Fruit fly (Drosophila melanogaster) whole organism, embryonic: ENCODE data around the gene CG14424.

Source experiments
- BEAF-32 ChIP-seq: fragments of 200-800 bp; sonication (Bioruptor generic); optimal IDR thresholded peaks from 3 replicates; lab custom pipeline; 2017; ENCODE audit warnings: missing biosample characterization, missing genetic modification characterization, mild to moderate bottlenecking, moderate library complexity, missing genetic modification reagents
- CG10462 ChIP-seq: fragments of 200-800 bp; sonication (Bioruptor generic); optimal IDR thresholded peaks from 2 replicates; lab custom pipeline; 2016; ENCODE audit warnings: missing biosample characterization, missing genetic modification characterization
- CG11695 ChIP-seq: fragments of 200-800 bp; sonication (Bioruptor generic); IDR thresholded peaks from 3 replicates; pipeline ENCODE4 v1.3.6; 2022; ENCODE audit warnings: missing biosample characterization, missing genetic modification characterization
- CG12659 ChIP-seq: fragments of 200-800 bp; sonication (Bioruptor generic); optimal IDR thresholded peaks from 3 replicates; lab custom pipeline; 2017; ENCODE audit warnings: mild to moderate bottlenecking, missing biosample characterization, missing genetic modification reagents, missing genetic modification characterization
- CG13287 ChIP-seq: fragments of 200-800 bp; sonication (Bioruptor generic); IDR thresholded peaks from 2 replicates; pipeline ENCODE4 v1.3.6; 2022; ENCODE audit warnings: missing biosample characterization, missing genetic modification characterization; ENCODE audit not compliant: partially characterized antibody
- CG13624 ChIP-seq: fragments of 200-800 bp; sonication (Bioruptor generic); optimal IDR thresholded peaks from 2 replicates; lab custom pipeline; 2016; ENCODE audit warnings: missing biosample characterization, missing genetic modification characterization
- CG14860 ChIP-seq: fragments of 200-800 bp; sonication (Bioruptor generic); IDR thresholded peaks from 3 replicates; pipeline ENCODE4 v1.3.6; 2022; ENCODE audit warnings: missing biosample characterization, missing genetic modification characterization; ENCODE audit not compliant: partially characterized antibody
- CG15073 ChIP-seq: fragments of 200-800 bp; sonication (Bioruptor generic); optimal IDR thresholded peaks from 2 replicates; lab custom pipeline; 2016; ENCODE audit warnings: missing biosample characterization, missing genetic modification characterization
- CG1603 ChIP-seq: fragments of 200-800 bp; sonication (Bioruptor generic); optimal IDR thresholded peaks from 2 replicates; lab custom pipeline; 2019; ENCODE audit warnings: missing biosample characterization, mild to moderate bottlenecking, missing genetic modification characterization, moderate library complexity
- CG17829 ChIP-seq: fragments of 200-800 bp; optimal IDR thresholded peaks from 2 replicates; lab custom pipeline; 2019; ENCODE audit warnings: missing biosample characterization, mild to moderate bottlenecking, missing genetic modification characterization, moderate library complexity
- CG1792 ChIP-seq: fragments of 200-800 bp; sonication (Bioruptor generic); optimal IDR thresholded peaks from 2 replicates; lab custom pipeline; 2016; ENCODE audit warnings: missing biosample characterization, missing genetic modification characterization
- CG31388 ChIP-seq: fragments of 200-800 bp; sonication (Bioruptor generic); optimal IDR thresholded peaks from 2 replicates; lab custom pipeline; 2016; ENCODE audit warnings: missing biosample characterization, missing genetic modification characterization
- CG34224 ChIP-seq: fragments of 200-800 bp; sonication (Bioruptor generic); IDR thresholded peaks from 3 replicates; pipeline ENCODE4 v1.3.6; 2022; ENCODE audit warnings: missing biosample characterization, missing genetic modification characterization; ENCODE audit not compliant: partially characterized antibody
- CG6254 ChIP-seq: fragments of 200-800 bp; sonication (Bioruptor generic); optimal IDR thresholded peaks from 3 replicates; lab custom pipeline; 2017; ENCODE audit warnings: mild to moderate bottlenecking, missing biosample characterization, missing genetic modification reagents, missing genetic modification characterization
- CG6683 ChIP-seq: fragments of 200-800 bp; sonication (Bioruptor generic); optimal IDR thresholded peaks from 2 replicates; lab custom pipeline; 2017; ENCODE audit warnings: missing biosample characterization, mild to moderate bottlenecking, missing genetic modification characterization, missing genetic modification reagents
- CG6765 ChIP-seq: fragments of 200-800 bp; sonication (Bioruptor generic); optimal IDR thresholded peaks from 3 replicates; lab custom pipeline; 2017; ENCODE audit warnings: missing biosample characterization, mild to moderate bottlenecking, missing genetic modification characterization
- CG7357 ChIP-seq: fragments of 200-800 bp; sonication (Bioruptor generic); IDR thresholded peaks from 3 replicates; pipeline ENCODE4 v1.3.6; 2022; ENCODE audit warnings: missing biosample characterization, missing genetic modification characterization
- CG8944 ChIP-seq: fragments of 200-800 bp; sonication (Bioruptor generic); optimal IDR thresholded peaks from 3 replicates; lab custom pipeline; 2016; ENCODE audit warnings: missing biosample characterization, missing genetic modification characterization
- Camta ChIP-seq: fragments of 200-800 bp; sonication (Bioruptor generic); optimal IDR thresholded peaks from 2 replicates; lab custom pipeline; 2016; ENCODE audit warnings: missing biosample characterization, missing genetic modification characterization
- D ChIP-seq, 2 experiments: fragments of 200-800 bp in 1 of 2; fragments of >200 bp in 1 of 2; sonication (Bioruptor generic) in 1 of 2; optimal IDR thresholded peaks; 2 replicates in 1 of 2; 3 replicates in 1 of 2; lab custom pipeline; 2017; ENCODE audit warnings: mild to moderate bottlenecking in 1 of 2, missing biosample characterization in 1 of 2, missing genetic modification characterization in 1 of 2, missing genetic modification reagents in 1 of 2
- Dek ChIP-seq: fragments of 200-800 bp; sonication (Bioruptor generic); optimal IDR thresholded peaks from 3 replicates; lab custom pipeline; 2019; ENCODE audit warnings: missing biosample characterization, mild to moderate bottlenecking, missing genetic modification characterization, moderate library complexity
- Dip2 ChIP-seq: fragments of 200-800 bp; sonication (Bioruptor generic); IDR thresholded peaks from 2 replicates; pipeline ENCODE4 v1.3.6; 2022; ENCODE audit warnings: missing biosample characterization, missing genetic modification characterization
- Dll ChIP-seq: fragments of 200-800 bp; sonication (Bioruptor generic); IDR thresholded peaks from 4 replicates; pipeline ENCODE4 v1.3.6; 2022; ENCODE audit warnings: missing biosample characterization, missing genetic modification characterization; ENCODE audit not compliant: partially characterized antibody
- Doc2 ChIP-seq: fragments of 200-800 bp; sonication (Bioruptor generic); IDR thresholded peaks from 2 replicates; pipeline ENCODE4 v1.3.6; 2022; ENCODE audit warnings: missing biosample characterization, missing genetic modification characterization
- Dref ChIP-seq: fragments of 200-800 bp; sonication (Bioruptor generic); IDR thresholded peaks from 2 replicates; pipeline ENCODE4 v1.3.6; 2022; ENCODE audit warnings: missing biosample characterization, missing genetic modification characterization
- Ets97D ChIP-seq: fragments of 200-800 bp; sonication (Bioruptor generic); optimal IDR thresholded peaks from 3 replicates; lab custom pipeline; 2016; ENCODE audit warnings: missing biosample characterization, missing genetic modification characterization
- Hey ChIP-seq: fragments of 200-800 bp; sonication (Bioruptor generic); optimal IDR thresholded peaks from 3 replicates; lab custom pipeline; 2018; ENCODE audit warnings: missing biosample characterization, mild to moderate bottlenecking, missing genetic modification characterization
- HmgD ChIP-seq: fragments of 200-800 bp; sonication (Bioruptor generic); optimal IDR thresholded peaks from 3 replicates; lab custom pipeline; 2016; ENCODE audit warnings: missing biosample characterization, missing genetic modification characterization
- Med ChIP-seq: fragments of 200-800 bp; sonication (Bioruptor generic); peaks from one replicate; lab custom pipeline; 2016; ENCODE audit warnings: missing biosample characterization, missing genetic modification characterization, mild to moderate bottlenecking, inconsistent platforms, moderate library complexity
- Oaz ChIP-seq: fragments of 200-800 bp; sonication (Bioruptor generic); IDR thresholded peaks from 2 replicates; pipeline ENCODE4 v1.3.6; 2022; ENCODE audit warnings: missing biosample characterization, missing genetic modification characterization
- Sox102F ChIP-seq: fragments of 200-800 bp; sonication (Bioruptor generic); optimal IDR thresholded peaks from 2 replicates; lab custom pipeline; 2018; ENCODE audit warnings: missing biosample characterization, mild to moderate bottlenecking, missing genetic modification characterization, moderate library complexity
- Tbp ChIP-seq: fragments of >200 bp; optimal IDR thresholded peaks from 2 replicates; lab custom pipeline; 2018; ENCODE audit warnings: missing biosample characterization, missing genetic modification characterization
- ase ChIP-seq: fragments of 200-800 bp; sonication (Bioruptor generic); IDR thresholded peaks from 3 replicates; pipeline ENCODE4 v1.3.6; 2022; ENCODE audit warnings: missing biosample characterization, missing genetic modification characterization
- ato ChIP-seq: fragments of 200-800 bp; sonication (Bioruptor generic); IDR thresholded peaks from 2 replicates; pipeline ENCODE4 v1.3.6; 2022; ENCODE audit warnings: missing biosample characterization, missing genetic modification characterization; ENCODE audit not compliant: partially characterized antibody
- bowl ChIP-seq: fragments of 200-800 bp; sonication (Bioruptor generic); IDR thresholded peaks from 2 replicates; pipeline ENCODE4 v1.3.6; 2022; ENCODE audit warnings: missing biosample characterization, missing genetic modification characterization
- cg ChIP-seq: fragments of 200-800 bp; sonication (Bioruptor generic); optimal IDR thresholded peaks from 3 replicates; lab custom pipeline; 2019; ENCODE audit warnings: missing biosample characterization, mild to moderate bottlenecking, missing genetic modification characterization, moderate library complexity
- dm ChIP-seq: fragments of 200-800 bp; sonication (Bioruptor generic); optimal IDR thresholded peaks from 3 replicates; lab custom pipeline; 2016; ENCODE audit warnings: missing biosample characterization, missing genetic modification characterization
- gfzf ChIP-seq: fragments of 200-800 bp; sonication (Bioruptor generic); optimal IDR thresholded peaks from 2 replicates; lab custom pipeline; 2016; ENCODE audit warnings: missing biosample characterization, mild to moderate bottlenecking, missing genetic modification characterization, moderate library complexity
- gsb ChIP-seq: fragments of 200-800 bp; sonication (Bioruptor generic); IDR thresholded peaks from 2 replicates; pipeline ENCODE4 v1.3.6; 2022; ENCODE audit warnings: missing biosample characterization, missing genetic modification characterization
- hkb ChIP-seq, 2 experiments: fragments of 200-800 bp in 1 of 2; fragments of >200 bp in 1 of 2; sonication (Bioruptor generic) in 1 of 2; IDR thresholded peaks in 1 of 2; optimal IDR thresholded peaks in 1 of 2; 2 replicates each; pipeline versions ENCODE4 v1.3.6 to Lab custom; 2017 to 2022; ENCODE audit warnings: missing biosample characterization in 1 of 2, missing genetic modification characterization in 1 of 2
- jigr1 ChIP-seq: fragments of 200-800 bp; sonication (Bioruptor generic); IDR thresholded peaks from 3 replicates; pipeline ENCODE4 v1.3.6; 2022; ENCODE audit warnings: missing biosample characterization, missing genetic modification characterization
- kah ChIP-seq: fragments of 200-800 bp; sonication (Bioruptor generic); optimal IDR thresholded peaks from 2 replicates; lab custom pipeline; 2018; ENCODE audit warnings: missing biosample characterization, mild to moderate bottlenecking, missing genetic modification characterization
- knrl ChIP-seq: fragments of 200-800 bp; sonication (Bioruptor generic); IDR thresholded peaks from 3 replicates; pipeline ENCODE4 v1.3.6; 2022; ENCODE audit warnings: missing biosample characterization, missing genetic modification characterization; ENCODE audit not compliant: partially characterized antibody
- lola ChIP-seq, 3 experiments: fragments of >200 bp in 2 of 3; fragments of 200-800 bp in 1 of 3; sonication (Bioruptor generic) in 1 of 3; optimal IDR thresholded peaks; 2 replicates each; lab custom pipeline; 2017 to 2019; ENCODE audit warnings: missing biosample characterization in 3 of 3, missing genetic modification characterization in 3 of 3, mild to moderate bottlenecking in 1 of 3, moderate library complexity in 1 of 3
- pb ChIP-seq: fragments of 200-800 bp; sonication (Bioruptor generic); optimal IDR thresholded peaks from 3 replicates; lab custom pipeline; 2016; ENCODE audit warnings: missing biosample characterization, missing genetic modification characterization
- pita ChIP-seq: fragments of 200-800 bp; sonication (Bioruptor generic); optimal IDR thresholded peaks from 2 replicates; lab custom pipeline; 2017; ENCODE audit warnings: missing biosample characterization, mild to moderate bottlenecking, missing genetic modification characterization
- sna ChIP-seq: fragments of 200-800 bp; sonication (Bioruptor generic); IDR thresholded peaks from 2 replicates; pipeline ENCODE4 v1.3.6; 2022; ENCODE audit warnings: missing biosample characterization, missing genetic modification characterization; ENCODE audit not compliant: partially characterized antibody
- tio ChIP-seq: fragments of 200-800 bp; sonication (Bioruptor generic); optimal IDR thresholded peaks from 2 replicates; lab custom pipeline; 2017; ENCODE audit warnings: missing biosample characterization, missing genetic modification characterization, inconsistent platforms
- tx ChIP-seq: fragments of 200-800 bp; sonication (Bioruptor generic); optimal IDR thresholded peaks from 2 replicates; lab custom pipeline; 2016; ENCODE audit warnings: missing biosample characterization, missing genetic modification characterization
- zen2 ChIP-seq: fragments of 200-800 bp; sonication (Bioruptor generic); IDR thresholded peaks from 3 replicates; pipeline ENCODE4 v1.3.6; 2022; ENCODE audit warnings: missing biosample characterization, missing genetic modification characterization; ENCODE audit not compliant: partially characterized antibody

Gene CG14424

dm6 chrX:2951637-2952036, 24.6 kb upstream of the CG14424 start (continued):
- no peak for TF ChIP-seq pita (GFP tag; lab: Kevin White, UChicago)
- TF ChIP-seq tio (GFP tag; lab: Kevin White, UChicago) = no peak
- TF ChIP-seq CG8944 (GFP tag; lab: Kevin White, UChicago) = no peak
- no peak for TF ChIP-seq cg (GFP tag; lab: Kevin White, UChicago)
- no peak for TF ChIP-seq gsb
- TF ChIP-seq CG6683 = no peak
- TF ChIP-seq Camta (GFP tag; lab: Kevin White, UChicago) = no peak
- TF ChIP-seq jigr1 = no peak
- TF ChIP-seq CG6254 (GFP tag; lab: Kevin White, UChicago) = no peak
- TF ChIP-seq CG12659 (GFP tag; lab: Kevin White, UChicago) = peak; percentile 17
- TF ChIP-seq CG17829 (tag; lab: Kevin White, UChicago) = peak; percentile 22
- TF ChIP-seq bowl = no peak
- no peak for TF ChIP-seq CG15073 (GFP tag; lab: Kevin White, UChicago)
- TF ChIP-seq CG11695 = no peak
- no peak for TF ChIP-seq Dek (tag; lab: Kevin White, UChicago)
- TF ChIP-seq tx = no peak
- no peak for TF ChIP-seq hkb (optimal IDR thresholded peaks at IDR 0.05; lab: Kevin White, UChicago)
- no peak for TF ChIP-seq hkb (GFP tag; IDR thresholded peaks at IDR 0.05; lab: Robert Waterston, UW)
- TF ChIP-seq CG14860 (GFP tag; lab: Robert Waterston, UW) = no peak
- no peak for TF ChIP-seq dm (GFP tag; lab: Kevin White, UChicago)
- no peak for TF ChIP-seq Doc2 (GFP tag; lab: Robert Waterston, UW)
- TF ChIP-seq CG13624 (GFP tag; lab: Kevin White, UChicago) = no peak
- TF ChIP-seq Tbp = no peak
- TF ChIP-seq CG6765 (GFP tag; lab: Kevin White, UChicago) = no peak
- TF ChIP-seq, all 482 proteins: peak for 71

- no peak for TF ChIP-seq Sox102F (GFP tag; lab: Kevin White, UChicago)
- TF ChIP-seq CG7357 (GFP tag; lab: Robert Waterston, UW) = no peak
- peak; percentile 73 for TF ChIP-seq Dll (GFP tag; lab: Robert Waterston, UW)
- peak; percentile 3 for TF ChIP-seq Ets97D (GFP tag; lab: Kevin White, UChicago)
- no peak for TF ChIP-seq ase (GFP tag; lab: Robert Waterston, UW)
- TF ChIP-seq CG13287 (GFP tag; lab: Robert Waterston, UW) = peak; percentile 83
- TF ChIP-seq CG1603 (tag; lab: Kevin White, UChicago) = no peak
- TF ChIP-seq D (optimal IDR thresholded peaks at IDR 0.05; lab: Kevin White, UChicago) = no peak
- TF ChIP-seq D (GFP tag; optimal IDR thresholded peaks at IDR 0.05; lab: Kevin White, UChicago) = no peak
- no peak for TF ChIP-seq HmgD (GFP tag; lab: Kevin White, UChicago)
- no peak for TF ChIP-seq CG10462
- TF ChIP-seq lola (GFP tag; optimal IDR thresholded peaks at IDR 0.05; lab: Kevin White, UChicago) = no peak
- no peak for TF ChIP-seq CG31388
- TF ChIP-seq kah (GFP tag; lab: Kevin White, UChicago) = peak; percentile 97
- peak; percentile 62; the same call in 2 of the 3 replicates for TF ChIP-seq CG34224
- no peak for TF ChIP-seq Hey
- TF ChIP-seq pb (GFP tag; lab: Kevin White, UChicago) = no peak
- TF ChIP-seq zen2 (GFP tag; lab: Robert Waterston, UW) = peak; percentile 54; the same call in 2 of the 3 replicates
- TF ChIP-seq BEAF-32 (GFP tag; lab: Kevin White, UChicago) = peak; percentile 72
- TF ChIP-seq knrl = peak; percentile 69
- TF ChIP-seq ato = peak; percentile 30; the same call in 1 of the 2 replicates
- peak; percentile 43 for TF ChIP-seq sna (GFP tag; lab: Robert Waterston, UW)
- peak; percentile 48 for TF ChIP-seq Dref (GFP tag; lab: Robert Waterston, UW)
- peak; percentile 92 for TF ChIP-seq Dip2 (GFP tag; lab: Robert Waterston, UW)
- no peak for TF ChIP-seq gfzf (GFP tag; lab: Kevin White, UChicago)
- no peak for TF ChIP-seq Oaz (GFP tag; lab: Robert Waterston, UW)
- peak; percentile 62 for TF ChIP-seq Med (GFP tag; lab: Kevin White, UChicago)
- no peak for TF ChIP-seq CG1792
Observed at dm6 chrX:2949114-2949513, 22.1 kb upstream of the CG14424 start.
